Fruit fly (Drosophila melanogaster): ENCODE results near the gene CG13068.
A peak's percentile ranks its signal among the peaks of the same experiment; 100 is the strongest.

Gene CG13068

dm6 chr3L:16228659-16229205, 40.5 kb upstream of the CG13068 start, which contains the start of gene Tmx3 (continued):
- TF ChIP-seq ttk (GFP tag; IDR thresholded peaks at IDR 0.05) (peak; percentile 88), CG1024 (GFP tag; IDR thresholded peaks at IDR 0.05) (peak; percentile 88), CG8290 (GFP tag; optimal IDR thresholded peaks at IDR 0.05) (peak; percentile 83), CG8290 (tag; optimal IDR thresholded peaks at IDR 0.05) (peak in 1 of 2 experiments; percentile 19), cato (GFP tag; optimal IDR thresholded peaks at IDR 0.05; ENCODE audit: borderline replicate concordance) (peak; percentile 73), twi (tag; optimal IDR thresholded peaks at IDR 0.05) (no peak), CG14050 (GFP tag; IDR thresholded peaks at IDR 0.05) (peak; percentile 78), CG3281 (GFP tag; optimal IDR thresholded peaks at IDR 0.05) (peak; percentile 74), Gsc (GFP tag; IDR thresholded peaks at IDR 0.05) (no peak), CG2712 (tag; optimal IDR thresholded peaks at IDR 0.05) (peak; percentile 93), HmgZ (tag; optimal IDR thresholded peaks at IDR 0.05) (peak; percentile 78), CG8089 (GFP tag; optimal IDR thresholded peaks at IDR 0.05) (peak; percentile 35), Oli (tag; optimal IDR thresholded peaks at IDR 0.05) (peak; percentile 81), CG13624 (GFP tag; optimal IDR thresholded peaks at IDR 0.05) (peak; percentile 56), CG4404 (GFP tag; IDR thresholded peaks at IDR 0.05) (peak; percentile 83), bcd (GFP tag; optimal IDR thresholded peaks at IDR 0.05) (peak; percentile 86), CG32532 (GFP tag; IDR thresholded peaks at IDR 0.05) (peak; percentile 96), gcm (GFP tag; optimal IDR thresholded peaks at IDR 0.05) (peak; percentile 67), CG18599 (GFP tag; optimal IDR thresholded peaks at IDR 0.05) (no peak), Lhr (GFP tag; optimal IDR thresholded peaks at IDR 0.05) (peak; percentile 83), fd96Cb (tag; optimal IDR thresholded peaks at IDR 0.05) (peak; percentile 89), gem (tag; optimal IDR thresholded peaks at IDR 0.05) (peak; percentile 96), Max (GFP tag; optimal IDR thresholded peaks at IDR 0.05) (peak; percentile 91), caup (GFP tag; optimal IDR thresholded peaks at IDR 0.05; ENCODE audit: severe bottlenecking) (peak; percentile 62), ewg (GFP tag; optimal IDR thresholded peaks at IDR 0.05) (peak; percentile 70), vfl (GFP tag; optimal IDR thresholded peaks at IDR 0.05) (peak; percentile 49), CG11093 (GFP tag; IDR thresholded peaks at IDR 0.05) (peak; percentile 85), CG15601 (tag; optimal IDR thresholded peaks at IDR 0.05) (no peak), Rfx (GFP tag; IDR thresholded peaks at IDR 0.05) (peak; percentile 95), Med (GFP tag) (peak; percentile 94), cad (GFP tag; optimal IDR thresholded peaks at IDR 0.05) (no peak), insv (GFP tag; optimal IDR thresholded peaks at IDR 0.05) (peak in 1 of 2 experiments; percentile 58), CG2202 (tag; optimal IDR thresholded peaks at IDR 0.05) (peak; percentile 61), dan (GFP tag; IDR thresholded peaks at IDR 0.05) (no peak), CG7987 (GFP tag; optimal IDR thresholded peaks at IDR 0.05) (no peak), CG6683 (GFP tag; optimal IDR thresholded peaks at IDR 0.05) (peak; percentile 30), CG32772 (GFP tag; IDR thresholded peaks at IDR 0.05) (peak; percentile 95), bsh (GFP tag; optimal IDR thresholded peaks at IDR 0.05) (peak in 1 of 2 experiments; percentile 90), CG2678 (tag; optimal IDR thresholded peaks at IDR 0.05) (peak; percentile 92), Taf1 (GFP tag; IDR thresholded peaks at IDR 0.05) (peak; percentile 79), CG8765 (GFP tag; IDR thresholded peaks at IDR 0.05) (peak; percentile 77), dpn (GFP tag; optimal IDR thresholded peaks at IDR 0.05) (peak; percentile 66 to 90), Fer2 (tag; optimal IDR thresholded peaks at IDR 0.05) (peak; percentile 80), CG9876 (GFP tag; optimal IDR thresholded peaks at IDR 0.05) (no peak), tgo (GFP tag; IDR thresholded peaks at IDR 0.05) (peak; percentile 94), Myb (GFP tag; optimal IDR thresholded peaks at IDR 0.05) (peak; percentile 20), disco-r (GFP tag; optimal IDR thresholded peaks at IDR 0.05) (peak; percentile 14), CG18764 (GFP tag; optimal IDR thresholded peaks at IDR 0.05) (peak; percentile 53), sima (GFP tag; optimal IDR thresholded peaks at IDR 0.05) (no peak), dimm (GFP tag; IDR thresholded peaks at IDR 0.05) (peak; percentile 84), CG15479 (GFP tag; optimal IDR thresholded peaks at IDR 0.05) (no peak)
